Fruit fly (Drosophila melanogaster) whole organism: ENCODE data around the gene CG12725.

Experiments used
- CG8478 ChIP-seq: fragments of >200 bp; optimal IDR thresholded peaks from 2 replicates; lab custom pipeline; 2018; ENCODE audit warnings: inconsistent platforms
- Dll ChIP-seq: fragments of >200 bp; optimal IDR thresholded peaks from 2 replicates; lab custom pipeline; 2017
- EcR ChIP-seq, 2 experiments: fragments of >200 bp; optimal IDR thresholded peaks; 2 replicates each; lab custom pipeline; 2017; ENCODE audit warnings: missing biosample characterization in 2 of 2, missing genetic modification characterization in 2 of 2, missing genetic modification reagents in 2 of 2
- psq ChIP-seq: fragments of >200 bp; optimal IDR thresholded peaks from 2 replicates; lab custom pipeline; 2017
- usp ChIP-seq: fragments of >200 bp; optimal IDR thresholded peaks from 2 replicates; lab custom pipeline; 2017; ENCODE audit warnings: missing biosample characterization, missing genetic modification characterization, mixed read lengths

dm6 chrX:13371704-13372049, 31.0 kb downstream of the CG12725 start:
- no peak for TF ChIP-seq EcR (GFP tag; optimal IDR thresholded peaks at IDR 0.05; lab: Kevin White, UChicago)
- TF ChIP-seq psq (lab: Kevin White, UChicago): no peak
- no peak for TF ChIP-seq Dll (lab: Kevin White, UChicago)
- no peak for TF ChIP-seq CG8478
- TF ChIP-seq usp (GFP tag; lab: Kevin White, UChicago): no peak
